Fruit fly (Drosophila melanogaster) S2 (cell line): ENCODE measurements around the gene CG17109.

Source experiments
- CG8478 ChIP-seq: fragments of >200 bp; optimal IDR thresholded peaks from 2 replicates; lab custom pipeline; 2018
- CTCF ChIP-seq, 2 experiments: fragments of >200 bp; optimal IDR thresholded peaks; 2 replicates each; lab custom pipeline; 2018

CG17109 gene

DNA sequence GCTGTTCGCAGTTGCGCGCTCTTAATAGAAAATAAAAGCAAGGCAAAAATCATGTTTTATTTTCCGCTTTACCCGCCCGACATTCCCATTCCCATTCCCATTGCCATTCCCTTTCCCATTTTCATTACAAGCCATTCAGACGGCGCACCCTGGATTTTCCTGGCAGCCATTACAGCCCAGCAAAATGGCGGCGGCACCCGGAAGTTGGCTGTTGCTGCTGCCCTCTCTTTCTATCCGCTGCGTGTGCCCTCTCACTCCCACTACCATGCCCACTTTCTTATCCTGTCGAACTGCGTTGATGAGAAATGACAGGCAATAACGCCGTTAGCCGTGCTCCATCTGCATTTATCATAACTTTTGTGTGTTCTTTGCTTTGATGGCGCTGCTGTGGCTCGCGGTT lies 7.2 kb upstream of the CG17109 start:
- no peak for TF ChIP-seq CG8478 (lab: Kevin White, UChicago)
- TF ChIP-seq CTCF (optimal IDR thresholded peaks at IDR 0.05; lab: Kevin White, UChicago) = no peak

DNA sequence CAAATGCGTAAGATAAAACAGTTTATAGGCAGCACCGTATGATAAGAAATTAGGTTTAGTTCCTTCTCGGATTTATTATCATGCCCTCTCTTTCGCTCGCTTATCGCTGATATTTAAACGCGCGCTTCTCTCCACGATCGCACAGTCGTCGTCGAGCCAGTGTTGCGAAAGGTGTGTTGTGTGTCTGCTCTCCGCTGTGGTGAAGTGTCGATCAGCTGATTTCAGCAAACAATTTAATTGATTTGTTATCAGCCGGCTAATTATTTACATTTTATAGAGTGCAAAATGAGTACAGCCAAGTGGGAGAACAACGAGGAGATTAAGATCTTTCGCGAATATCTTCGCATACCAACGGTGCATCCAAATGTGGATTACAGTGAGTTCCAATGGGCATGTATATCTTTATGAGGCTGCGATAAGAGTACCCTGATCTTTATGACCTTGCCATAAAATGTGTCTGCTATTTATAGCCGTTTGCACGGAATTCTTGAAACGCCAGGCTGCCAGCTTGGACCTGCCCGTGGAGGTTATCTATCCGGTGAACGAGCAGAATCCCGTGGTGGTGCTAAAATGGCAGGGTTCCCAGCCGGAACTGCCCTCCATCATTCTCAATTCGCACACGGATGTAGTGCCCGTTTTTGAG lies 3.8 kb upstream of the CG17109 start, which contains the start of the genes CG17110 and CG6726:
CG17110 (plus strand) TSS at position 139 of the 643 bp plus-strand sequence.
CG6726 (plus strand) TSS at position 139 of the 643 bp plus-strand sequence.
- TF ChIP-seq CTCF (optimal IDR thresholded peaks at IDR 0.05; lab: Kevin White, UChicago) = no peak

DNA sequence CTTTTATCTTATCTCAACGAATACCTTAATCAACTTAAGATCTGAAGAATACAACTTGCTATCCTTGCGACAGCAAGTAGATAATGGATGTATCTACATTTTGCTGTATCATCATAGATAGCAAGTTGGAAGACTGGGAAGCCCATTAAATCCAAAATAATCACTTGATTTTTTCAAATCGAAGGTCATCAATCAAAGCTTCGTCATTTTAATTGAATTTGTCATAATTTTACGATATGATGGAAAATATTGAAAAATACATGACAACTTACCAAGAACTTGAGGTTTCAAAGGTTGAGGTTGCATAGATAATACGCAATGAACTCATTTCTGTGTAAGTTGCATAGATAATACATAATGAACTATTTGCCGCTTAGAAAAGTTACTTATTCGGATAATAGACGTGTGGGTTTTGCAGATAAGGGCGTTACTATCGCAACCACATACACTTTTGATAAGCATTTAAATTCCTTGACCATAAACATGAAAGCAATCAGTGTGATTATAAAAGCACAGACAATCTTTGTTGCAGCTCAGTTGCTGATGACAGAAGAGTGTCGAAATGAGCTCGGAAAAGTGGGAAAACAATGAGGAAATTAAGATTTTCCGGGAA lies 1.8 kb downstream of the CG17109 start, which contains the start of gene CG6733:
CG6733 (plus strand) TSS at position 532 of the 613 bp plus-strand sequence.
- TF ChIP-seq CTCF (optimal IDR thresholded peaks at IDR 0.05; lab: Kevin White, UChicago) = no peak
- TF ChIP-seq CG8478 (lab: Kevin White, UChicago) = no peak

DNA sequence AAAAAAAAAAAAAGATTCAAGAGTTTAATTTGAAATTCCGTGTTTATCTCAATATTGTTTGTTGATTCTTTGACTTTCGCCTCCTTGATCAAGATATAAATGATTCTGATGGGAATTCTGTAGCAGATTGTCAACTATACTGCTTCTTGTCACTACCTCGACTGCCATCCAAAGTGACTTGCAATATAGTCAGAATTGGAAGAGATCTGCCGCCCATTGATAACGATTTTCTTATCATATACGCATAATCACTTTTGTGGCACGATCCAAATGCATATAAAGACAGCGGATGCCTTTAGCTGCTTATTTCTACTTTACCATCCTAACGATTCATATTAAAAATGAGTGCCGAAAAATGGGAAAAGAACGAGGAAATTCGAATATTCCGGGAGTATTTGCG lies 3.7 kb downstream of the CG17109 start, which contains the start of gene CG6738:
CG6738 (plus strand) TSS at position 301 of the 400 bp plus-strand sequence.
- TF ChIP-seq CTCF (optimal IDR thresholded peaks at IDR 0.05; lab: Kevin White, UChicago) (no peak), CG8478 (lab: Kevin White, UChicago) (no peak)

DNA sequence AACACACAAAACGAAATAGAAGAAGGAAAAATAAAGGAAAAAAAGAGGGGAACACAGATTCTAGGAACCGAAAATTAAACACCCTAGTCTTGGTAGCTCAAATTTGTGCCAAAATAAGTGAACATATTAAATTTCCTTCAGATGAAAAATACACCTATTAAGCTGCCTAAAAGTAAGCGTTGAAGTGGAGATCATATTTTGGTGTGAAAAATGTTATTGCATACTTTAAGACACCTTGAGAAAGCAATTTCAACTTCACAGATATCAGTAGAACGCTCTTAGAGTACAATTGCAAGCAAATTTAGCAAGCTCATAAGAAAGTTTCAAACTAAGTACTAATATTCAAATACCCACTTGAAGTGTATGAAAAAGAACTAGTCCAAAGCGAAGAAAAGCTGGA lies 15.2 kb downstream of the CG17109 start:
- TF ChIP-seq CTCF (optimal IDR thresholded peaks at IDR 0.05; lab: Kevin White, UChicago) (no peak), CG8478 (lab: Kevin White, UChicago) (no peak)

DNA sequence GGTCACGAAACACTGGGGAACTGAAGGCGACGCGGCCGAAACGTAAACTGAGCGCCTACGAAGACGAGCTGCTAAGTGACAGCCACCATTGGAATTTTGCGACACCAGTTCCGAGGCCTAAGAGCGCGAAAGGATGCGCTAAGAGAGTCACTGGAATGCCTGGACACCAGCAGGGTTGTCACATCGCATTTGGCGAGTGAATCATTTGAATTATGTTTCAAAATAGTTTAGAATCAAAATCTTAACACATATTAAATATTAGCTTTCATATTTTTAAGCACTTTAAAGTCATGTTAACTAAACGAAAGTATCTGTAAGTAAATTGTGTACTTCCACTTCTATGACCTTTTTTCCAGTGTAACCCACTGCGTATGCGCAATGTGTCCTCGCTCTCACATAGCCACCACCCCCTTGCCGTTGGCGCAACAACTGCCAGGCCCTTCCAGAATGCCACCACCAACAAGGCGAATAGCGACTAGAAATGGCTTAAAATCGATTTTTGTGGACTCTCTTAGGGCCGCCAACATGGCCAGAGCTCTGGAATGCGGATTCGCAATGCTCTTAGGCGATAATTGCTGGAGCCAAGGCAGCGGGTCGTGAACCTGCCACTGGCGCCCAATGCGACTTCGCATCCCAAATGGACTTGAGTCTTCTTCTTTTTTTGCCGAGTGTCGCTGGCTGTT lies 17.3 kb downstream of the CG17109 start, which contains the start of gene Cow:
Cow (minus strand) TSS at position 51 of the 683 bp plus-strand sequence.
- TF ChIP-seq CG8478 (lab: Kevin White, UChicago) (no peak), CTCF (optimal IDR thresholded peaks at IDR 0.05; lab: Kevin White, UChicago) (no peak)

DNA sequence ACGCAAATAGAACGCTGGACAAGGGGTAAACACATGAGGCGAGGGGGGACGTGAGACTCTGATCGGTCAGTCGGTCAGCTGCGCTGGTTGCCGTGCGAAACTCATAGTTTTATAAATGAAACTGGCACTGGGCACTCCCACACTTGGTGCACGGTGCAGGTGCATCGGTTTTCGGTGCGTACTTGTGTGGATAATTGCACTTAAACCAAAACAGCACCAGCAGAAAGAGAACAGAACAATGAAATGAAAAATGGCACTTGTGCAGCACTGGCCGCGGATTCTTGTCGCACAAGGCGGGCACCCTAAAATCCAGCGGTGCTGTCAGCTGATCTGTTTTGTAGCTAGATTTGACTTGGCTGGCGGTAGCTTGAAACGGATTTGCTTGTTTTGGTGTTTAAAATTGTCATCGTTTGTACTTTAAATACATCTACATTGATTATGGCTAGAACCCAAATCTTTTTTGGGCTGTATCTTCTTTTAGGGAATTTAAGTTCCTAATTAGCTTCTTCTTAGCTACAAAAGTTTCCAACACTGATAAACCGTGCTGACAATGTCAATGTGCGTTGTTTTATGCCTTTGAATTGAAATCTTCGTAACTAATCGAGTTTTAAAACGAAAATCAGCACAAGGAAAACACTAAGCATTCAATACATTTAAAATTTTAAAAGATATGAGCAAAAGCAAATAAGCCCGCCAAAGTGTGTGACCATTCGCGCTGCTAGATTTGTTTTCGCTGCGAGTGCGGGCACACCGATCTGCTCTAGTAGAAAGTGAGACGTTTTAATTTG lies 22.4 kb downstream of the CG17109 start, which contains the start of the genes Rassf and CenB1A:
Rassf (minus strand) TSS at position 249 of the 788 bp plus-strand sequence.
CenB1A (plus strand) TSS at position 718 of the 788 bp plus-strand sequence.
- TF ChIP-seq CTCF (optimal IDR thresholded peaks at IDR 0.05; lab: Kevin White, UChicago) = no peak
- no peak for TF ChIP-seq CG8478 (lab: Kevin White, UChicago)

DNA sequence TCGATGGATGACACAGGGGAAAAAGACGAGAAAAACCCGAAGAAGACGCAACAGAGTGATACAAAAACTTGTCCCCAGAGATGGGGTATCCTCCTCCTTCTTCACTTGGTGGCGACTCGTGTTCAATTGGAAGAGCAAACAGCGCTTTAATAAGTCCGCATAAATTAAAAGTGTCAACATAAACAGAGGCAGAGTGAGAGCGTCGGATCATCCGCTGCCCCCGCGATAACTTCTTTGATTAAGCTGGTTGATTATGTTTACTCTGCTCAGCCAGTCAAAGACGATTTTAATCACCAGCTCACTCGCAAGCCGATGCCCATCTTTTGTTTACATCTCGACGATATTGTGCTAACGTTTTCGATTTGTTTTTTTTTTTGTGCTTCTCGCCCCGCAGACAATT lies 24.4 kb downstream of the CG17109 start:
- TF ChIP-seq CTCF (optimal IDR thresholded peaks at IDR 0.05; lab: Kevin White, UChicago) = no peak
- no peak for TF ChIP-seq CG8478 (lab: Kevin White, UChicago)

DNA sequence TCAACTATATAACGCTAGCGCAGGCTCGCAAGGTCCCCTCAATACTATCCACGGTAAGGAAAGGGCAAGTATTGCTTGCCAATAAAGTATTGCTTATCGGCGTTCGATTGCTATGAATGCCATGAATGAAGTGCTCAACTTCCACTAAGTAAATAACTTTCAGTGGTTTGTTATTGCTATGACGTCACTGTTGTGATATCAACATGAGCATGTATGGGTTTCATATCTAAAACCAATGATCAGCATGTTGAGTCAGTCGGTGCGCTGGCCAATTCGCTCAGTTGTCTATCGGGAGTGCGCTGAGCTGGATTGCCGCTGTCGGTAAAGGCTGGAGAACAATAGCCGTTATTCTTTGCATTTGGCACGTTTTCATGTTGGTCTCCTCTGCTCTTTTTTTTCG lies 25.4 kb downstream of the CG17109 start:
- TF ChIP-seq CTCF (optimal IDR thresholded peaks at IDR 0.05; lab: Kevin White, UChicago) (no peak), CG8478 (lab: Kevin White, UChicago) (no peak)

DNA sequence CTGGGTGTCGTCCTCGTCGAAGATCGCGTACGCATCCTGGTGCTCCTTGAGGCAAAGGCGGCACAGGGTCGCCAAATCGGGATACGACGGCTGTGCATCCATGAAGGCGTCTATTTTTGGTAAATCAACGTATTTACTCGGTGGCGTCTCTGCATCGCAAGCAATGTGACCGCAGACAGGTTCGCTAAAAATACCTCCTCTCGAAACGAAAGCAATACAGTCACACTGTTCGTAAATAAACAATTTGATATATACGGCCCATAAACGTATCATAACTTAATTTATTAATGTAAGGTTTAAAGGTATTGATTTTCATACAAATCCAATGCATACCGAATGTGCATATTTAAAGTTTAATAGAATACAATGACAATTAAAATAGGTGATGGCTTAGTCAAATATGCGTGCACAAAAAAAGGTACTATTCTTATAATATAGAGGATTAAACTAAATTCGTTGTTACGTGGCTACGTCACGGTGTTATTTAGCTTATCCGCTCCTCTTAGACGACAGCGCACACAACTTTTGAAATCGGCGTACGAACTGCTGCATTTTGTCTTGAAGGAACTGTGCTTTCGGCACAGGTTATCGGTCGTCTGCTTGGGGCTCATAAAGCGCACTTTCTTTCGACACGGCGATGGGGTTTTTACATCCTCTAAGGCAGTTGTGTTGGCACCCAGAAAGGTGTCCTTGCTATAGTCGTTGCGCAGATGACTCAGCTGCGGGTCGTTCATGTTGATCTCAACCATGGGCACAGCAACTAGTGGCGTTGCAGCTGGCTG lies 30.9 kb downstream of the CG17109 start, which contains the start of gene CG31365:
CG31365 (minus strand) TSS at position 182 of the 782 bp plus-strand sequence.
- TF ChIP-seq CTCF (optimal IDR thresholded peaks at IDR 0.05; lab: Kevin White, UChicago) (no peak), CG8478 (lab: Kevin White, UChicago) (no peak)

DNA sequence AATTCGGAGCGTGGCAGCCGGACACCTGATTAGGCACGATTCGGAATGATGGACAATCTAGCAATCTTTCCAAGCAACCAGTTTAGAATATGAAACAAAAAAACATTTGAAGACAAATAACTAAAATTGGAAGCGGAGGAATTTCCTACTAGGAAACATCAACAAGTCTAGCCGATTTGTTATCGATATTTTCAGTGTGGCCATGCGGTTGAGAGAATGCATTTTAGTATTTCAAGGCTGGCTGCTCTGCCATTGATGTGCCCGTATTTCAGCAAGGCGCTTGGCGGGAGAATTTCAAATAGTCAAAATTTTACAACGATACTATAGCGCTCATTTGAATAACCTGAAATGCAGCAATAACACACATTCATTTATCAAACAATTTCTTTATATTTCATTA lies 32.3 kb downstream of the CG17109 start, which contains the start of gene CG31457:
CG31457 (minus strand) TSS at position 186 of the 400 bp plus-strand sequence.
- TF ChIP-seq CTCF (optimal IDR thresholded peaks at IDR 0.05; lab: Kevin White, UChicago) (peak; percentile 49 to 50), CG8478 (lab: Kevin White, UChicago) (no peak)

DNA sequence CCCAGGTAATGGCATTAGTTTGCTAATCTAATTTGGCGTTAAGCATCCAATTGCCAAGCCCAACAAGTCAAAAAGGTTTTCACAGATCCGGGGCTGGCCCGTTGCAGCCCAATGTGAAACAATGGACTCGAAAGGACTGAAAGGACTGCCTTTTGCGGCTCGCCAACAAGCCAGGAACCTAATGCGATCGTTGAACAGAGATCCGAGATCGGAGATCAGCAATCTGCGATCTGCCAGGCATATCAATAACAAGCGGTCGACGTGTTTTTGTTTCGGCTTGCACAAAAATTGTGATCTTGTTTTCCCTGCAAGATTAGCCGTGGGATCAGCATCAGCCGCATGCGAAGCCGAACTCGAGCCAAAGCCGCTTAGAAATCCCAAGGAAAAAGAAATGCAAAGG lies 34.1 kb downstream of the CG17109 start:
- TF ChIP-seq CG8478 (lab: Kevin White, UChicago) (no peak), CTCF (optimal IDR thresholded peaks at IDR 0.05; lab: Kevin White, UChicago) (no peak)

DNA sequence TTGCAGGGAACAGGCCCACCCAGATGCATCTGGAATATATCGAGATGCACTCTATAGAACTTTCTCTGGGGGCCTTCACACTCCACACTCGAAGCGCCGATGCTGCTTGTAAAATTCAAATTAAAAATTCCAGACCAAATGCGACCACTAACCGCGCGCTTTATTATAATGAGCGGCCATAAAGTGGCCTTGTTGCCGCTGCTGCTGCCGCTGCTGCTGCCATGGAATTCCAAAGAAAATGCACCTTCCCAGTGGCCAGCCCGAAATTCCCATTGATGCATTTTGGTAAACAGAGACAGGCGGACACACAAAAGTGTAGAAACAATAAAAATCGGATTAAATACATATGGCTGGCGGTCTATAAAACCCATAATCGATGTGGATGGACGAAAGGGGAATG lies 34.7 kb downstream of the CG17109 start:
- TF ChIP-seq CTCF (optimal IDR thresholded peaks at IDR 0.05; lab: Kevin White, UChicago) (no peak), CG8478 (lab: Kevin White, UChicago) (no peak)
